Worm (Caenorhabditis elegans) whole organism, young adult: ENCODE measurements around the gene rpn-3.

Experiments
- B0336.3 ChIP-seq: fragments of 200-800 bp; sonication (Bioruptor generic); IDR thresholded peaks from 2 replicates; pipeline ENCODE4 v1.3.6; 2022; ENCODE audit warnings: missing genetic modification characterization, missing compliant biosample characterization
- D2030.7 ChIP-seq: fragments of 200-800 bp; sonication (Bioruptor generic); IDR thresholded peaks from 2 replicates; pipeline ENCODE4 v1.3.6; 2022; ENCODE audit warnings: missing genetic modification reagents, missing genetic modification characterization, missing compliant biosample characterization
- F23B12.7 ChIP-seq: sonication (generic microtip); optimal IDR thresholded peaks from 2 replicates; lab custom pipeline; 2017; ENCODE audit warnings: missing genetic modification characterization, mild to moderate bottlenecking, missing compliant biosample characterization, antibody characterized with exemption, moderate library complexity; ENCODE audit not compliant: insufficient read depth
- F33H1.4 ChIP-seq: fragments of 200-800 bp; sonication (Bioruptor generic); IDR thresholded peaks from 2 replicates; pipeline ENCODE4 v1.3.6; 2022; ENCODE audit warnings: missing genetic modification reagents, missing genetic modification characterization, missing compliant biosample characterization
- F57C9.4 ChIP-seq: sonication (generic microtip); optimal IDR thresholded peaks from 2 replicates; lab custom pipeline; 2017; ENCODE audit warnings: mild to moderate bottlenecking, missing genetic modification characterization, missing compliant biosample characterization
- Y53G8AR.9 ChIP-seq: fragments of 200-800 bp; sonication (Bioruptor generic); conservative IDR thresholded peaks from 2 replicates; pipeline ENCODE4 v1.3.6; 2022; ENCODE audit warnings: missing genetic modification reagents, missing genetic modification characterization, missing compliant biosample characterization
- atf-7 ChIP-seq: sonication (generic microtip); optimal IDR thresholded peaks from 2 replicates; lab custom pipeline; 2017; ENCODE audit warnings: mild to moderate bottlenecking, missing genetic modification characterization, missing compliant biosample characterization
- attf-3 ChIP-seq: fragments of 200-800 bp; sonication (Bioruptor generic); conservative IDR thresholded peaks from 2 replicates; pipeline ENCODE4 v1.3.6; 2022; ENCODE audit warnings: missing genetic modification reagents, missing genetic modification characterization, missing compliant biosample characterization
- bed-1 ChIP-seq: fragments of 200-800 bp; sonication (Bioruptor generic); IDR thresholded peaks from 2 replicates; pipeline ENCODE4 v1.3.6; 2022; ENCODE audit warnings: missing genetic modification reagents, missing genetic modification characterization, missing compliant biosample characterization
- cebp-1 ChIP-seq, 2 experiments: fragments of 200-800 bp in 1 of 2; sonication (Bioruptor generic) in 1 of 2; sonication (generic microtip) in 1 of 2; IDR thresholded peaks in 1 of 2; optimal IDR thresholded peaks in 1 of 2; 2 replicates each; pipeline versions ENCODE4 v1.3.6 to Lab custom; 2017 to 2022; ENCODE audit warnings: missing compliant biosample characterization in 2 of 2, missing genetic modification characterization in 2 of 2, mild to moderate bottlenecking in 1 of 2, missing genetic modification reagents in 1 of 2, moderate library complexity in 1 of 2
- ceh-40 ChIP-seq: fragments of 200-800 bp; sonication (Bioruptor generic); IDR thresholded peaks from 2 replicates; pipeline ENCODE4 v1.3.6; 2022; ENCODE audit warnings: missing genetic modification characterization, missing compliant biosample characterization
- ceh-79 ChIP-seq: sonication (generic microtip); optimal IDR thresholded peaks from 2 replicates; lab custom pipeline; 2017; ENCODE audit warnings: mild to moderate bottlenecking, missing genetic modification characterization, missing compliant biosample characterization
- ceh-91 ChIP-seq: fragments of 200-800 bp; sonication (Bioruptor generic); IDR thresholded peaks from 2 replicates; pipeline ENCODE4 v1.3.6; 2022; ENCODE audit warnings: missing genetic modification reagents, missing genetic modification characterization, missing compliant biosample characterization
- dpff-1 ChIP-seq: sonication (generic microtip); optimal IDR thresholded peaks from 2 replicates; lab custom pipeline; 2017; ENCODE audit warnings: mild to moderate bottlenecking, missing genetic modification characterization, missing compliant biosample characterization
- dpl-1 ChIP-seq: fragments of 150-350 bp; optimal IDR thresholded peaks from 2 replicates; lab custom pipeline; 2014; ENCODE audit warnings: missing biosample characterization, missing genetic modification reagents, missing genetic modification characterization
- let-526 ChIP-seq: fragments of 200-800 bp; sonication (Bioruptor generic); IDR thresholded peaks from 2 replicates; pipeline ENCODE4 v1.3.6; 2022; ENCODE audit warnings: missing genetic modification reagents, missing genetic modification characterization, missing compliant biosample characterization
- lin-40 ChIP-seq: sonication (generic microtip); optimal IDR thresholded peaks from 2 replicates; lab custom pipeline; 2016; ENCODE audit warnings: missing genetic modification characterization, mild to moderate bottlenecking, missing compliant biosample characterization, missing genotype, missing genetic modification reagents
- lsl-1 ChIP-seq: fragments of 200-800 bp; sonication (Bioruptor generic); optimal IDR thresholded peaks from 2 replicates; lab custom pipeline; 2018; ENCODE audit warnings: mild to moderate bottlenecking, missing genetic modification characterization, moderate library complexity, missing compliant biosample characterization
- madf-6 ChIP-seq: fragments of 200-800 bp; sonication (Bioruptor generic); IDR thresholded peaks from 2 replicates; pipeline ENCODE4 v1.3.6; 2022; ENCODE audit warnings: missing genetic modification reagents, missing genetic modification characterization, missing compliant biosample characterization
- madf-8 ChIP-seq: fragments of 200-800 bp; sonication (Bioruptor generic); conservative IDR thresholded peaks from 2 replicates; pipeline ENCODE4 v1.3.6; 2022; ENCODE audit warnings: missing genetic modification reagents, missing genetic modification characterization, missing compliant biosample characterization
- nhr-120 ChIP-seq: fragments of 200-800 bp; sonication (Bioruptor generic); IDR thresholded peaks from 2 replicates; pipeline ENCODE4 v1.3.6; 2022; ENCODE audit warnings: missing genetic modification characterization, missing compliant biosample characterization
- nhr-80 ChIP-seq: sonication (generic microtip); optimal IDR thresholded peaks from 2 replicates; lab custom pipeline; 2016; ENCODE audit warnings: missing genetic modification characterization, missing compliant biosample characterization
- pbrm-1 ChIP-seq: fragments of 200-800 bp; sonication (Bioruptor generic); IDR thresholded peaks from 2 replicates; pipeline ENCODE4 v1.3.6; 2022; ENCODE audit warnings: missing genetic modification reagents, missing genetic modification characterization, missing compliant biosample characterization
- rpc-1 ChIP-seq, 2 experiments: fragments of 150-350 bp in 1 of 2; sonication (generic microtip) in 1 of 2; optimal IDR thresholded peaks; 2 replicates each; lab custom pipeline; 2014 to 2018; ENCODE audit warnings: missing biosample characterization in 1 of 2, missing genetic modification characterization in 1 of 2, missing genetic modification reagents in 1 of 2, missing genotype in 1 of 2
- snpc-1.3 ChIP-seq: sonication (generic microtip); optimal IDR thresholded peaks from 2 replicates; lab custom pipeline; 2017; ENCODE audit warnings: missing genetic modification characterization, mild to moderate bottlenecking, missing compliant biosample characterization, antibody characterized with exemption, moderate library complexity, missing genotype, missing genetic modification reagents; ENCODE audit not compliant: insufficient read depth
- snpc-4 ChIP-seq, 5 experiments: fragments of 150-350 bp in 1 of 5; sonication (generic microtip) in 4 of 5; optimal IDR thresholded peaks; 2 replicates each; lab custom pipeline; 2014 to 2018; ENCODE audit warnings: missing genetic modification characterization in 5 of 5, missing biosample characterization in 3 of 5, antibody characterized with exemption in 2 of 5, mild to moderate bottlenecking in 2 of 5, missing compliant biosample characterization in 2 of 5, missing genotype in 2 of 5, moderate library complexity in 2 of 5, missing genetic modification reagents in 1 of 5
- xnd-1 ChIP-seq: sonication (generic microtip); optimal IDR thresholded peaks from 2 replicates; lab custom pipeline; 2016; ENCODE audit warnings: missing genotype, missing genetic modification reagents, missing genetic modification characterization, missing compliant biosample characterization
- ztf-3 ChIP-seq: fragments of 200-800 bp; sonication (Bioruptor generic); optimal IDR thresholded peaks from 2 replicates; lab custom pipeline; 2018; ENCODE audit warnings: mild to moderate bottlenecking, missing genetic modification characterization, missing compliant biosample characterization

rpn-3 gene

DNA sequence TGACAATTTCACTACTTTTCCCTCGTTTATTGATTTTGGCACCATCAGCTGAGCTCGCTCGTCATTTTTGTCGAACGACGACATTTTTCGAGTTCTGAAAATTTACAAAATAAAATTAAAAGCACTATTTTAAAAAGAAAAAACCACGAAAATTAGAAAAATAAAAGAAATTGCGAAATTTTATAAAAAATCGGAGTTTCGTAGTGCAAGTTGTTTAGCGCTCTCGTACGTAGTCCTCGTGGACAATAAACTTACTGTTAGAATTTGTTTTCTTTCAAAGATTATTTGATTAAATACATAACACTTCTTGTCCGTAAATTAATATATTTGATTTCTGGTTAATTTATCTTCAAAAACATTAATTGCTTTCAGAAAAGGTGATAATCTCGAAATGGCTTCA lies 43.1 kb downstream of the rpn-3 start, which contains the start of the genes ess-2 and F42H10.2:
TSS of gene ess-2 (minus strand) at position 99 of the 400 bp plus-strand sequence.
TSS of gene F42H10.2 (plus strand) at position 367 of the 400 bp plus-strand sequence.
- TF ChIP-seq atf-7, result no peak
- TF ChIP-seq dpl-1 (GFP tag; lab: Kevin White, UChicago), result no peak
- TF ChIP-seq nhr-120, result no peak
- peak; percentile 89 for TF ChIP-seq cebp-1 (GFP tag; IDR thresholded peaks at IDR 0.05; lab: Robert Waterston, UW)
- peak; percentile 95 for TF ChIP-seq cebp-1 (tag; optimal IDR thresholded peaks at IDR 0.05; lab: Kevin White, UChicago)
- TF ChIP-seq lin-40 (tag; lab: Kevin White, UChicago), result no peak
- TF ChIP-seq attf-3 (GFP tag; lab: Robert Waterston, UW), result peak; percentile 92

DNA sequence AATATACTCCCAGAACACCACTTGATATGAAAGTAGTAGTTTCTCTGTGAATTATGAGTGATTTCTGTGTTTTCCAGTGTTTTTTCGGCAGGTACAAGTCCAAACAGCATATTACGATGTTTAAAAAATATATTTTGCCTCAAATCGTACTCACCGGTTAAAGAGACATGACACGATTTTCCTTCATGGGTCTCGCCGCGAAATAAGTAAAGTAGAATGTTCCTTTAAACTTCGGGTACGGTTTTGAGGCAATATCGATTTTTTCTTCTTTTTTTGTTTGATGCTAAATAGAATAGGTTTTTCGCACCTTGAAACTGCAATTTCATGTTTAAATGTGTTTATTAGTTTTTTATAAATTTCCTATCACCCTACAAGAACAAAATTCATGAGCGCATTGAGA lies 44.8 kb downstream of the rpn-3 start:
- TF ChIP-seq lsl-1 (GFP tag; lab: Kevin White, UChicago) (peak; percentile 87), ztf-3 (GFP tag; lab: Kevin White, UChicago) (no peak), madf-8 (GFP tag; lab: Robert Waterston, UW) (peak; percentile 54), xnd-1 (tag; lab: Kevin White, UChicago) (peak; percentile 55), F33H1.4 (GFP tag; lab: Robert Waterston, UW) (peak; percentile 82), madf-6 (GFP tag; lab: Robert Waterston, UW) (peak; percentile 83), Y53G8AR.9 (GFP tag; lab: Robert Waterston, UW) (peak; percentile 54; the same call in 1 of the 2 replicates), D2030.7 (peak; percentile 47; the same call in 1 of the 2 replicates), pbrm-1 (GFP tag; lab: Robert Waterston, UW) (no peak)

DNA sequence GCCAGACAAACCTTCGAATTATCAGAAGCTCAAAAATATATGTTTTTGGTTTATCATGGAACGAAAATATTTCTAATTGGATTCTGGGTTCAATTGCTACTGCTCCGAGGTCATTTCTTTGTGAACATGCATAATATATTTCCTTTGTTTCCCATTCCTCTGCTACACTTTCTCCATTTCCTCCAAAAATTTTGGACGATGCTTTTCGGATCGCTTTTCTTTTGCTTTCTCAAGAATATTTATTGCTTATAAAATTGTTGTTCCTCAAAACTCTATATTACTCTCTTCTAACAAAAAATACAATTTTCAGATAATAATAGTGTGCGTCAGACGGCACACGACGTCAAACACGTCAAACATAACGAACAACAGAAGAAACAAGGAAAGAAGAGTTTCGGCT lies 47.6 kb downstream of the rpn-3 start, which contains the start of gene pac-1:
TSS of gene pac-1 (plus strand) at position 301 of the 400 bp plus-strand sequence.
- no peak for TF ChIP-seq dpff-1 (tag; lab: Kevin White, UChicago)
- TF ChIP-seq snpc-1.3, result no peak
- no peak for TF ChIP-seq nhr-80 (tag; lab: Kevin White, UChicago)
- no peak for TF ChIP-seq D2030.7
- no peak for TF ChIP-seq lsl-1 (GFP tag; lab: Kevin White, UChicago)
- TF ChIP-seq B0336.3, result no peak
- no peak for TF ChIP-seq rpc-1 (optimal IDR thresholded peaks at IDR 0.05; lab: Kevin White, UChicago)
- TF ChIP-seq rpc-1 (tag; optimal IDR thresholded peaks at IDR 0.05; lab: Kevin White, UChicago), result no peak
- no peak for TF ChIP-seq F57C9.4 (tag; lab: Kevin White, UChicago)
- TF ChIP-seq bed-1 (GFP tag; lab: Robert Waterston, UW), result no peak
- TF ChIP-seq ceh-91 (GFP tag; lab: Robert Waterston, UW), result no peak
- no peak for TF ChIP-seq snpc-4 (GFP tag; optimal IDR thresholded peaks at IDR 0.05; lab: Kevin White, UChicago)
- TF ChIP-seq snpc-4 (tag; optimal IDR thresholded peaks at IDR 0.05; lab: Kevin White, UChicago), result no peak
- TF ChIP-seq ceh-40 (GFP tag; lab: Robert Waterston, UW), result no peak
- TF ChIP-seq ceh-79 (tag; lab: Kevin White, UChicago), result no peak
- TF ChIP-seq cebp-1 (GFP tag; IDR thresholded peaks at IDR 0.05; lab: Robert Waterston, UW), result no peak
- TF ChIP-seq cebp-1 (tag; optimal IDR thresholded peaks at IDR 0.05; lab: Kevin White, UChicago), result no peak
- TF ChIP-seq F23B12.7, result no peak
- no peak for TF ChIP-seq let-526 (GFP tag; lab: Robert Waterston, UW)
- TF ChIP-seq, all 124 proteins: peak for 0
